Worm (Caenorhabditis elegans) whole organism, L3 larva: ENCODE measurements around the gene srbc-62.
A peak's percentile ranks its signal among the peaks of the same experiment; 100 is the strongest.

Source experiments
- ZK546.5 ChIP-seq: sonication (generic microtip); optimal IDR thresholded peaks from 2 replicates; lab custom pipeline; 2017; ENCODE audit warnings: missing biosample characterization, missing genetic modification characterization
- aly-2 ChIP-seq: fragments of 150-350 bp; optimal IDR thresholded peaks from 2 replicates; lab custom pipeline; 2014; ENCODE audit warnings: missing biosample characterization, missing genetic modification characterization
- ceh-28 ChIP-seq: fragments of 150-350 bp; optimal IDR thresholded peaks from 2 replicates; lab custom pipeline; 2014; ENCODE audit warnings: missing biosample characterization, missing genetic modification reagents, missing genetic modification characterization
- ceh-82 ChIP-seq: fragments of 150-350 bp; optimal IDR thresholded peaks from 2 replicates; lab custom pipeline; 2014; ENCODE audit warnings: missing biosample characterization, missing genetic modification characterization
- daf-12 ChIP-seq: fragments of 150-350 bp; optimal IDR thresholded peaks from 2 replicates; lab custom pipeline; 2014; ENCODE audit warnings: missing biosample characterization, missing genetic modification reagents, missing genetic modification characterization
- egl-5 ChIP-seq: fragments of 150-350 bp; optimal IDR thresholded peaks from 2 replicates; lab custom pipeline; 2017; ENCODE audit warnings: missing biosample characterization, missing genetic modification reagents, missing genetic modification characterization, inconsistent platforms
- elt-1 ChIP-seq: fragments of 150-350 bp; optimal IDR thresholded peaks from 2 replicates; lab custom pipeline; 2014; ENCODE audit warnings: missing biosample characterization, missing genetic modification characterization
- elt-2 ChIP-seq: sonication (generic microtip); optimal IDR thresholded peaks from 2 replicates; lab custom pipeline; 2016; ENCODE audit warnings: missing genetic modification reagents, mild to moderate bottlenecking, missing genetic modification characterization, missing compliant biosample characterization
- eor-1 ChIP-seq, 2 experiments: fragments of 150-350 bp; optimal IDR thresholded peaks; 2 replicates each; lab custom pipeline; 2014 to 2018; ENCODE audit warnings: missing biosample characterization in 2 of 2, missing genetic modification characterization in 2 of 2
- fkh-10 ChIP-seq: sonication (generic microtip); optimal IDR thresholded peaks from 2 replicates; lab custom pipeline; 2017; ENCODE audit warnings: missing biosample characterization, missing genetic modification reagents, missing genetic modification characterization
- fos-1 ChIP-seq: fragments of 150-350 bp; optimal IDR thresholded peaks from 2 replicates; lab custom pipeline; 2014; ENCODE audit warnings: missing biosample characterization, missing genetic modification characterization
- hmg-11 ChIP-seq: sonication (generic microtip); optimal IDR thresholded peaks from 2 replicates; lab custom pipeline; 2016; ENCODE audit warnings: missing genetic modification characterization, missing compliant biosample characterization
- jun-1 ChIP-seq: fragments of 150-350 bp; optimal IDR thresholded peaks from 2 replicates; lab custom pipeline; 2014; ENCODE audit warnings: missing biosample characterization, missing genetic modification reagents, missing genetic modification characterization
- lin-15B ChIP-seq: fragments of 150-350 bp; optimal IDR thresholded peaks from 2 replicates; lab custom pipeline; 2014; ENCODE audit warnings: missing biosample characterization, missing genetic modification characterization
- lin-39 ChIP-seq: fragments of 150-350 bp; optimal IDR thresholded peaks from 2 replicates; lab custom pipeline; 2018; ENCODE audit warnings: missing biosample characterization, missing genetic modification reagents, missing genetic modification characterization
- lsy-12 ChIP-seq: sonication (generic microtip); optimal IDR thresholded peaks from 2 replicates; lab custom pipeline; 2016; ENCODE audit warnings: mild to moderate bottlenecking, missing genetic modification characterization, missing compliant biosample characterization
- mdl-1 ChIP-seq: fragments of 150-350 bp; optimal IDR thresholded peaks from 2 replicates; lab custom pipeline; 2014; ENCODE audit warnings: missing biosample characterization, missing genetic modification characterization
- mml-1 ChIP-seq: fragments of 150-350 bp; sonication (generic microtip); optimal IDR thresholded peaks from 3 replicates; lab custom pipeline; 2014; ENCODE audit warnings: missing biosample characterization, missing genetic modification characterization
- nfya-1 ChIP-seq: sonication (generic microtip); optimal IDR thresholded peaks from 2 replicates; lab custom pipeline; 2017; ENCODE audit warnings: missing genetic modification characterization, mild to moderate bottlenecking, missing compliant biosample characterization, antibody characterized with exemption, moderate library complexity; ENCODE audit not compliant: insufficient read depth
- nhr-12 ChIP-seq: fragments of 150-350 bp; optimal IDR thresholded peaks from 2 replicates; lab custom pipeline; 2014; ENCODE audit warnings: missing biosample characterization, missing genetic modification characterization
- nhr-23 ChIP-seq: fragments of 150-350 bp; optimal IDR thresholded peaks from 2 replicates; lab custom pipeline; 2014; ENCODE audit warnings: missing biosample characterization, missing genetic modification reagents, missing genetic modification characterization
- nhr-237 ChIP-seq: fragments of 150-350 bp; optimal IDR thresholded peaks from 2 replicates; lab custom pipeline; 2014; ENCODE audit warnings: missing biosample characterization, missing genetic modification characterization
- nhr-43 ChIP-seq: sonication (generic microtip); optimal IDR thresholded peaks from 2 replicates; lab custom pipeline; 2016; ENCODE audit warnings: mild to moderate bottlenecking, missing genetic modification characterization, missing compliant biosample characterization; ENCODE audit not compliant: poor library complexity, severe bottlenecking
- nhr-67 ChIP-seq: fragments of 150-350 bp; optimal IDR thresholded peaks from 2 replicates; lab custom pipeline; 2014; ENCODE audit warnings: missing biosample characterization, missing genetic modification characterization
- pha-4 ChIP-seq: fragments of 150-350 bp; optimal IDR thresholded peaks from 2 replicates; lab custom pipeline; 2014; ENCODE audit warnings: missing biosample characterization, missing genetic modification reagents, missing genetic modification characterization
- pqm-1 ChIP-seq: fragments of 150-350 bp; optimal IDR thresholded peaks from 2 replicates; lab custom pipeline; 2017; ENCODE audit warnings: missing biosample characterization, missing genetic modification characterization, inconsistent platforms
- skn-1 ChIP-seq: fragments of 150-350 bp; optimal IDR thresholded peaks from 2 replicates; lab custom pipeline; 2014; ENCODE audit warnings: missing biosample characterization, missing genetic modification characterization
- unc-39 ChIP-seq: sonication (generic microtip); optimal IDR thresholded peaks from 4 replicates; lab custom pipeline; 2017; ENCODE audit warnings: missing biosample characterization, missing genetic modification characterization
- unc-62 ChIP-seq: fragments of 150-350 bp; sonication (generic microtip); optimal IDR thresholded peaks from 4 replicates; lab custom pipeline; 2014; ENCODE audit warnings: missing biosample characterization, missing genetic modification reagents, missing genetic modification characterization
- zag-1 ChIP-seq: fragments of 150-350 bp; optimal IDR thresholded peaks from 2 replicates; lab custom pipeline; 2014; ENCODE audit warnings: missing biosample characterization, missing genetic modification characterization
- ztf-11 ChIP-seq: fragments of 150-350 bp; optimal IDR thresholded peaks from 2 replicates; lab custom pipeline; 2014; ENCODE audit warnings: missing biosample characterization, missing genetic modification characterization
- ztf-4 ChIP-seq: fragments of 150-350 bp; optimal IDR thresholded peaks from 2 replicates; lab custom pipeline; 2014; ENCODE audit warnings: missing biosample characterization, missing genetic modification characterization

Gene srbc-62

ce11 chrV:17242552-17242951 is 24.8 kb downstream of the srbc-62 start, which contains the start of gene Y68A4B.3:
Gene Y68A4B.3, minus strand, starts transcription at chrV:17242652.
- TF ChIP-seq unc-39 (tag; lab: Kevin White, UChicago) (no peak), egl-5 (no peak), ztf-4 (tag; lab: Kevin White, UChicago) (no peak), elt-1 (tag; lab: Kevin White, UChicago) (no peak), nfya-1 (tag; lab: Kevin White, UChicago) (no peak), elt-2 (tag; lab: Kevin White, UChicago) (no peak)

- no peak for TF ChIP-seq nhr-43 (tag; lab: Kevin White, UChicago)
- TF ChIP-seq pqm-1 (tag; lab: Kevin White, UChicago): peak; percentile 8
- peak; percentile 76 for TF ChIP-seq elt-2 (tag; lab: Kevin White, UChicago)
Measured at ce11 chrV:17243016-17243415, 25.2 kb downstream of the srbc-62 start.

ce11 chrV:17245406-17245805 is 27.6 kb downstream of the srbc-62 start, which contains the start of gene clec-242:
Gene clec-242, minus strand, starts transcription at chrV:17245506.
- no peak for TF ChIP-seq nhr-43 (tag; lab: Kevin White, UChicago)
- no peak for TF ChIP-seq zag-1 (tag; lab: Kevin White, UChicago)
- no peak for TF ChIP-seq nhr-67 (tag; lab: Kevin White, UChicago)
- TF ChIP-seq hmg-11 (tag; lab: Kevin White, UChicago): no peak
- TF ChIP-seq unc-39 (tag; lab: Kevin White, UChicago): no peak
- TF ChIP-seq skn-1 (tag; lab: Kevin White, UChicago): no peak
- no peak for TF ChIP-seq nhr-12 (tag; lab: Kevin White, UChicago)
- TF ChIP-seq elt-1 (tag; lab: Kevin White, UChicago): no peak
- no peak for TF ChIP-seq elt-2 (tag; lab: Kevin White, UChicago)
- no peak for TF ChIP-seq lin-15B (tag; lab: Kevin White, UChicago)
- TF ChIP-seq nhr-237 (tag; lab: Kevin White, UChicago): no peak
- TF ChIP-seq pqm-1 (tag; lab: Kevin White, UChicago): no peak
- TF ChIP-seq mdl-1 (tag; lab: Kevin White, UChicago): no peak
- no peak for TF ChIP-seq jun-1 (tag; lab: Kevin White, UChicago)
- TF ChIP-seq fos-1 (tag; lab: Kevin White, UChicago): no peak

ce11 chrV:17248915-17249314 is 31.1 kb downstream of the srbc-62 start, which contains the start of gene clec-243:
Gene clec-243, minus strand, starts transcription at chrV:17249015.
- TF ChIP-seq pha-4 (no peak), ztf-4 (tag; lab: Kevin White, UChicago) (no peak), nhr-23 (tag; lab: Kevin White, UChicago) (no peak), mml-1 (tag; lab: Kevin White, UChicago) (no peak), hmg-11 (tag; lab: Kevin White, UChicago) (no peak), elt-1 (tag; lab: Kevin White, UChicago) (no peak), ZK546.5 (tag; lab: Kevin White, UChicago) (no peak), ceh-82 (tag; lab: Kevin White, UChicago) (no peak), lsy-12 (tag; lab: Kevin White, UChicago) (no peak)
- TF ChIP-seq, all 47 proteins: peak for 0

ce11 chrV:17251364-17251961 is 33.7 kb downstream of the srbc-62 start, which contains the start of gene Y61B8A.6:
Gene Y61B8A.6, plus strand, starts transcription at chrV:17251911.
- no peak for TF ChIP-seq jun-1 (tag; lab: Kevin White, UChicago)
- TF ChIP-seq fkh-10 (GFP tag; lab: Kevin White, UChicago): no peak
- no peak for TF ChIP-seq daf-12 (tag; lab: Kevin White, UChicago)
- TF ChIP-seq eor-1 (tag; optimal IDR thresholded peaks at IDR 0.05; lab: Kevin White, UChicago): no peak
- TF ChIP-seq aly-2 (tag; lab: Kevin White, UChicago): no peak
- no peak for TF ChIP-seq ztf-11 (tag; lab: Kevin White, UChicago)
- TF ChIP-seq egl-5: no peak
- no peak for TF ChIP-seq nhr-67 (tag; lab: Kevin White, UChicago)
- TF ChIP-seq unc-62 (GFP tag; lab: Kevin White, UChicago): no peak
- no peak for TF ChIP-seq ceh-28 (tag; lab: Kevin White, UChicago)
- no peak for TF ChIP-seq lin-39 (tag; lab: Kevin White, UChicago)
- no peak for TF ChIP-seq nhr-23 (tag; lab: Kevin White, UChicago)
